Fruit fly (Drosophila melanogaster) whole organism, pupa: ENCODE results near the gene pico.

Experiments
- CG10348 ChIP-seq: fragments of 200-800 bp; sonication (Bioruptor generic); IDR thresholded peaks from 2 replicates; pipeline ENCODE4 v1.3.6; 2022; ENCODE audit warnings: missing biosample characterization, missing genetic modification characterization
- CG12605 ChIP-seq: fragments of 200-800 bp; sonication (Bioruptor generic); IDR thresholded peaks from 2 replicates; pipeline ENCODE4 v1.3.6; 2022; ENCODE audit warnings: missing biosample characterization, missing genetic modification characterization
- CG13204 ChIP-seq: fragments of 200-800 bp; sonication (Bioruptor generic); optimal IDR thresholded peaks from 2 replicates; lab custom pipeline; 2018; ENCODE audit warnings: missing biosample characterization, mild to moderate bottlenecking, missing genetic modification characterization, moderate library complexity
- CG14655 ChIP-seq: fragments of 200-800 bp; sonication (Bioruptor generic); optimal IDR thresholded peaks from 3 replicates; lab custom pipeline; 2017; ENCODE audit warnings: mild to moderate bottlenecking, missing biosample characterization, missing genetic modification reagents, missing genetic modification characterization
- CG15710 ChIP-seq: fragments of 200-800 bp; sonication (Bioruptor generic); optimal IDR thresholded peaks from 2 replicates; lab custom pipeline; 2018; ENCODE audit warnings: missing biosample characterization, mild to moderate bottlenecking, missing genetic modification characterization, moderate library complexity
- CG17806 ChIP-seq: fragments of 200-800 bp; sonication (Bioruptor generic); optimal IDR thresholded peaks from 2 replicates; lab custom pipeline; 2018; ENCODE audit warnings: missing biosample characterization, mild to moderate bottlenecking, missing genetic modification characterization, moderate library complexity
- CG32121 ChIP-seq: fragments of 200-800 bp; sonication (Bioruptor generic); IDR thresholded peaks from 2 replicates; pipeline ENCODE4 v1.3.6; 2022; ENCODE audit warnings: missing biosample characterization, missing genetic modification characterization
- CG34367 ChIP-seq: fragments of 200-800 bp; sonication (Bioruptor generic); optimal IDR thresholded peaks from 2 replicates; lab custom pipeline; 2018; ENCODE audit warnings: missing biosample characterization, mild to moderate bottlenecking, missing genetic modification characterization
- CG4496 ChIP-seq: fragments of 200-800 bp; sonication (Bioruptor generic); IDR thresholded peaks from 3 replicates; pipeline ENCODE4 v1.3.6; 2022; ENCODE audit warnings: missing biosample characterization, missing genetic modification characterization
- CG8159 ChIP-seq: fragments of 200-800 bp; sonication (Bioruptor generic); optimal IDR thresholded peaks from 3 replicates; lab custom pipeline; 2018; ENCODE audit warnings: missing biosample characterization, mild to moderate bottlenecking, missing genetic modification characterization, moderate library complexity
- CG8301 ChIP-seq: fragments of 200-800 bp; sonication (Bioruptor generic); optimal IDR thresholded peaks from 2 replicates; lab custom pipeline; 2018; ENCODE audit warnings: missing biosample characterization, mild to moderate bottlenecking, missing genetic modification characterization
- CG9948 ChIP-seq: fragments of 200-800 bp; sonication (Bioruptor generic); optimal IDR thresholded peaks from 2 replicates; lab custom pipeline; 2018; ENCODE audit warnings: missing biosample characterization, mild to moderate bottlenecking, missing genetic modification characterization, moderate library complexity
- D1 ChIP-seq: fragments of 200-800 bp; sonication (Bioruptor generic); optimal IDR thresholded peaks from 2 replicates; lab custom pipeline; 2018; ENCODE audit warnings: missing biosample characterization, mild to moderate bottlenecking, missing genetic modification characterization, moderate library complexity
- EcR ChIP-seq: fragments of 200-800 bp; sonication (Bioruptor generic); optimal IDR thresholded peaks from 3 replicates; lab custom pipeline; 2019; ENCODE audit warnings: missing biosample characterization, missing genetic modification characterization, mild to moderate bottlenecking, moderate library complexity, missing genetic modification reagents
- Ets98B ChIP-seq: fragments of 200-800 bp; sonication (Bioruptor generic); IDR thresholded peaks from 2 replicates; pipeline ENCODE4 v1.3.6; 2022; ENCODE audit warnings: missing biosample characterization, missing genetic modification characterization
- Pif1A ChIP-seq: fragments of 200-800 bp; sonication (Bioruptor generic); optimal IDR thresholded peaks from 3 replicates; lab custom pipeline; 2016; ENCODE audit warnings: missing biosample characterization, missing genetic modification characterization
- Pif1B ChIP-seq: fragments of 200-800 bp; sonication (Bioruptor generic); optimal IDR thresholded peaks from 3 replicates; lab custom pipeline; 2016; ENCODE audit warnings: missing biosample characterization, missing genetic modification characterization
- Snoo ChIP-seq: fragments of 200-800 bp; sonication (Bioruptor generic); optimal IDR thresholded peaks from 3 replicates; lab custom pipeline; 2017; ENCODE audit warnings: missing biosample characterization, mild to moderate bottlenecking, missing genetic modification characterization, inconsistent platforms
- fd96Ca ChIP-seq: fragments of 200-800 bp; sonication (Bioruptor generic); IDR thresholded peaks from 3 replicates; pipeline ENCODE4 v1.3.6; 2022; ENCODE audit warnings: missing biosample characterization, missing genetic modification characterization
- gl ChIP-seq: fragments of 200-800 bp; sonication (Bioruptor generic); optimal IDR thresholded peaks from 2 replicates; lab custom pipeline; 2018; ENCODE audit warnings: missing biosample characterization, mild to moderate bottlenecking, missing genetic modification characterization
- rn ChIP-seq: fragments of 200-800 bp; sonication (Bioruptor generic); IDR thresholded peaks from 2 replicates; pipeline ENCODE4 v1.3.6; 2022; ENCODE audit warnings: missing biosample characterization, missing genetic modification characterization

pico gene

dm6 chrX:19844010-19844766 is 7.7 kb downstream of the pico start:
- TF ChIP-seq CG10348 (GFP tag; lab: Robert Waterston, UW) = no peak
- no peak for TF ChIP-seq CG17806 (tag; lab: Kevin White, UChicago)
- TF ChIP-seq CG32121 = no peak
- TF ChIP-seq CG8301 (tag; lab: Kevin White, UChicago) = no peak
- no peak for TF ChIP-seq CG8159 (tag; lab: Kevin White, UChicago)
- no peak for TF ChIP-seq D1 (tag; lab: Kevin White, UChicago)
- TF ChIP-seq Pif1A (GFP tag; lab: Kevin White, UChicago) = no peak

- TF ChIP-seq CG17806 (tag; lab: Kevin White, UChicago) (peak; percentile 55), fd96Ca (GFP tag; lab: Robert Waterston, UW) (no peak), CG8159 (tag; lab: Kevin White, UChicago) (peak; percentile 73), Snoo (tag; lab: Kevin White, UChicago) (peak; percentile 11), CG9948 (tag; lab: Kevin White, UChicago) (peak; percentile 53), CG34367 (tag; lab: Kevin White, UChicago) (peak; percentile 28), CG4496 (GFP tag; lab: Robert Waterston, UW) (no peak), Pif1A (GFP tag; lab: Kevin White, UChicago) (peak; percentile 49), CG13204 (peak; percentile 22), CG15710 (tag; lab: Kevin White, UChicago) (peak; percentile 60), CG12605 (GFP tag; lab: Robert Waterston, UW) (no peak), D1 (tag; lab: Kevin White, UChicago) (no peak), Pif1B (GFP tag; lab: Kevin White, UChicago) (peak; percentile 20), EcR (GFP tag; lab: Kevin White, UChicago) (peak; percentile 46), CG14655 (GFP tag; lab: Kevin White, UChicago) (peak; percentile 26)
- TF ChIP-seq, all 21 proteins: peak for 11
Observed at dm6 chrX:19842397-19843261, 9.2 kb downstream of the pico start.

dm6 chrX:19840341-19840740 is 11.5 kb downstream of the pico start:
- peak; percentile 71 for TF ChIP-seq EcR (GFP tag; lab: Kevin White, UChicago)
- no peak for TF ChIP-seq CG32121

- no peak for TF ChIP-seq Ets98B (GFP tag; lab: Robert Waterston, UW)
- no peak for TF ChIP-seq CG34367 (tag; lab: Kevin White, UChicago)
Observed at dm6 chrX:19839067-19839466, 12.8 kb downstream of the pico start.

DNA sequence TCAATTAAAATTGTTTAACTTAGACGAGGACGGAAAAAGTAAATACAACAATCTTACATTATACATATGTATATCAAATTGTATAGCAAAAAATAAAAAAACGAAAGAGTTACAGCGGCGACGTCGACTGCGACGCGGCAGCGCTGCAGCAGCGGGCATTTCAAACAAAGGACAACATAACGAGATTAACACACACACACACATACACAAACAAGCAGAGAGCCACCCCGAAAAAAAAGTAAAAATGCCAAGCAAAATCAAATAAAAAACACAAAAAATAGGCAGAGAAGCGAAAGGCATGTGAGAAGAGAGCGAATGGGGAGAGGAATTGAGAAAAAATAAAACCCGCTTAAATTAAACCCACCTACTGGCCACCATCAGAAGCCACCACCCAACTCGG is 24.1 kb downstream of the pico start:
- TF ChIP-seq CG8159 (tag; lab: Kevin White, UChicago) (no peak), gl (tag; lab: Kevin White, UChicago) (no peak), CG9948 (tag; lab: Kevin White, UChicago) (no peak), CG10348 (GFP tag; lab: Robert Waterston, UW) (no peak), CG12605 (GFP tag; lab: Robert Waterston, UW) (no peak), Pif1A (GFP tag; lab: Kevin White, UChicago) (no peak), Snoo (tag; lab: Kevin White, UChicago) (no peak), CG14655 (GFP tag; lab: Kevin White, UChicago) (no peak), CG34367 (tag; lab: Kevin White, UChicago) (no peak)

dm6 chrX:19825191-19825590 is 26.7 kb downstream of the pico start:
- TF ChIP-seq CG32121 = no peak
- no peak for TF ChIP-seq EcR (GFP tag; lab: Kevin White, UChicago)
- TF ChIP-seq CG8301 (tag; lab: Kevin White, UChicago) = no peak
- TF ChIP-seq CG15710 (tag; lab: Kevin White, UChicago) = no peak
- no peak for TF ChIP-seq Ets98B (GFP tag; lab: Robert Waterston, UW)
- TF ChIP-seq gl (tag; lab: Kevin White, UChicago) = no peak
- no peak for TF ChIP-seq CG13204
- TF ChIP-seq CG12605 (GFP tag; lab: Robert Waterston, UW) = no peak
- no peak for TF ChIP-seq fd96Ca (GFP tag; lab: Robert Waterston, UW)
- no peak for TF ChIP-seq Pif1A (GFP tag; lab: Kevin White, UChicago)
- TF ChIP-seq rn (GFP tag; lab: Robert Waterston, UW) = no peak
- TF ChIP-seq CG14655 (GFP tag; lab: Kevin White, UChicago) = no peak
- TF ChIP-seq CG8159 (tag; lab: Kevin White, UChicago) = no peak
- no peak for TF ChIP-seq CG9948 (tag; lab: Kevin White, UChicago)
- TF ChIP-seq CG17806 (tag; lab: Kevin White, UChicago) = no peak
- no peak for TF ChIP-seq Snoo (tag; lab: Kevin White, UChicago)
- TF ChIP-seq D1 (tag; lab: Kevin White, UChicago) = no peak
- TF ChIP-seq CG4496 (GFP tag; lab: Robert Waterston, UW) = no peak
